Worm (Caenorhabditis elegans): Measurements from ENCODE around the gene M57.1.

Gene M57.1

DNA sequence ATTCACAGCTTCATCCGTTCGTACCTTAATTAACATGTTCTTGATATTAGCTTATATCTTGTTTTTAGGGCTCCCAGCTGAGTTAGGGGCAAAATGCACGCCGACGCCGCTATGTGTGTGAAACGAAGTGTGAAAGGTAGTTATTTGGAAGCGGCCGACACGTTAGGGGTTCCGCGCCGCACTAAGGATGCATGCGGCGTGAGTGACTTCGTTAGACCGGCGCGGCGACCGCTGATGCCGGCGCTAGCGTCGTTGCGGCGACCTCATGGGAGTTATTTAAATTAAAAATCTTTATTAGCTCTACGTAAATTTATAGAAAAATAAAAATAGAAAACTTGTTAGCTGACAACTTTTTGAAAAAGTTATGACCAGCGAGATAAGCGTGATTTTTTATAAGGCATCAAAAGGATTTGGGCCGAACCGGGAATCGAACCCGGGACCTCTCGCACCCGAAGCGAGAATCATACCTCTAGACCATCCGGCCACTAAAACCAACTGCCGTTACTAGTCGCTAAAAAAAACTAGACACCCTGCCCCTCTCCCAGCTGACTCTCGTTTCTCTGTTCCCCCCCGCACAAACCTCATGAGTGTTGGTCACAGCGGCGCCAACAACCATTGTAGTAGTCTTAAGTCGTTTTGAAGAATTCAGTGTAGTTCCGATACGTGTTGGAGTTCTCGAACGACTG is 19.7 kb downstream of the M57.1 start (continued):
- peak; percentile 56 for TF ChIP-seq sox-4 (tag; optimal IDR thresholded peaks at IDR 0.05)
- no peak for TF ChIP-seq ama-1 (optimal IDR thresholded peaks at IDR 0.05)
- TF ChIP-seq ceh-31 (tag; optimal IDR thresholded peaks at IDR 0.05): no peak
- no peak for TF ChIP-seq hlh-6 (tag; optimal IDR thresholded peaks at IDR 0.05)
- peak; percentile 33 for TF ChIP-seq npax-4 (tag; optimal IDR thresholded peaks at IDR 0.05)
- no peak for TF ChIP-seq ceh-22 (tag; optimal IDR thresholded peaks at IDR 0.05)
- TF ChIP-seq nhr-232 (tag; optimal IDR thresholded peaks at IDR 0.05): peak; percentile 63
- no peak for TF ChIP-seq syd-9 (tag; optimal IDR thresholded peaks at IDR 0.05)
- TF ChIP-seq unc-42 (tag; optimal IDR thresholded peaks at IDR 0.05): no peak
- no peak for TF ChIP-seq ceh-24 (tag; optimal IDR thresholded peaks at IDR 0.05)
- TF ChIP-seq ceh-45 (GFP tag; IDR thresholded peaks at IDR 0.05): 0 out of 2 replicates have a peak, but pooled peaks have one; percentile 32
- peak; percentile 1 for TF ChIP-seq hlh-30 (tag; optimal IDR thresholded peaks at IDR 0.05; ENCODE audit: insufficient read depth)
- peak; percentile 56 for TF ChIP-seq ceh-6 (GFP tag; optimal IDR thresholded peaks at IDR 0.05)
- TF ChIP-seq ttx-3 (tag; optimal IDR thresholded peaks at IDR 0.05): peak; percentile 56
- TF ChIP-seq che-1 (tag; optimal IDR thresholded peaks at IDR 0.05): peak; percentile 64
- TF ChIP-seq pag-3 (tag; optimal IDR thresholded peaks at IDR 0.05; ENCODE audit: borderline replicate concordance): no peak

- no peak for TF ChIP-seq che-1 (tag; optimal IDR thresholded peaks at IDR 0.05)
- no peak for TF ChIP-seq hlh-15 (tag; optimal IDR thresholded peaks at IDR 0.05)
- TF ChIP-seq ets-4 (tag; optimal IDR thresholded peaks at IDR 0.05): no peak
- TF ChIP-seq ceh-45 (GFP tag; IDR thresholded peaks at IDR 0.05): no peak
- TF ChIP-seq ceh-34 (tag; optimal IDR thresholded peaks at IDR 0.05): no peak
- TF ChIP-seq rnt-1 (tag; optimal IDR thresholded peaks at IDR 0.05): no peak
- no peak for TF ChIP-seq tbx-2 (tag; optimal IDR thresholded peaks at IDR 0.05)
- TF ChIP-seq T23F11.4 (GFP tag; optimal IDR thresholded peaks at IDR 0.05): no peak
- TF ChIP-seq pha-4 (tag; optimal IDR thresholded peaks at IDR 0.05): no peak
- no peak for TF ChIP-seq elt-4 (tag; optimal IDR thresholded peaks at IDR 0.05)
- TF ChIP-seq ceh-9 (tag; optimal IDR thresholded peaks at IDR 0.05): no peak
- TF ChIP-seq lin-11 (tag; optimal IDR thresholded peaks at IDR 0.05): no peak
- TF ChIP-seq syd-9 (tag; optimal IDR thresholded peaks at IDR 0.05): no peak
- no peak for TF ChIP-seq fkh-10 (GFP tag; optimal IDR thresholded peaks at IDR 0.05)
- TF ChIP-seq ttx-3 (tag; optimal IDR thresholded peaks at IDR 0.05): no peak
- no peak for TF ChIP-seq ceh-6 (GFP tag; optimal IDR thresholded peaks at IDR 0.05)
These were observed 20.7 kb downstream of the M57.1 start for ce11 chrIV:3552933-3553332.

ce11 chrIV:3557331-3557730 is 25.1 kb downstream of the M57.1 start, which contains the start of gene osm-9:
TSS of gene osm-9 (minus strand) at chrIV:3557431.
- TF ChIP-seq K09A11.1 (tag; optimal IDR thresholded peaks at IDR 0.05; ENCODE audit: insufficient read depth) (no peak), ahr-1 (tag; optimal IDR thresholded peaks at IDR 0.05) (no peak), C38D4.7 (GFP tag; optimal IDR thresholded peaks at IDR 0.05) (no peak), tbx-7 (tag; optimal IDR thresholded peaks at IDR 0.05) (no peak), ets-4 (tag; optimal IDR thresholded peaks at IDR 0.05) (no peak), lim-6 (tag; optimal IDR thresholded peaks at IDR 0.05) (no peak), hlh-13 (GFP tag; optimal IDR thresholded peaks at IDR 0.05) (no peak), pros-1 (tag; optimal IDR thresholded peaks at IDR 0.05) (no peak), ceh-18 (tag; optimal IDR thresholded peaks at IDR 0.05) (no peak), lin-11 (tag; optimal IDR thresholded peaks at IDR 0.05) (no peak), ceh-45 (GFP tag; IDR thresholded peaks at IDR 0.05) (no peak), fkh-10 (GFP tag; optimal IDR thresholded peaks at IDR 0.05) (no peak), eyg-1 (tag; optimal IDR thresholded peaks at IDR 0.05) (no peak), ceh-48 (tag; optimal IDR thresholded peaks at IDR 0.05) (no peak), C08G9.2 (tag; optimal IDR thresholded peaks at IDR 0.05) (no peak), fkh-6 (tag; optimal IDR thresholded peaks at IDR 0.05) (no peak), ceh-31 (tag; optimal IDR thresholded peaks at IDR 0.05) (no peak), dmd-4 (tag; optimal IDR thresholded peaks at IDR 0.05; ENCODE audit: borderline replicate concordance) (no peak), T23F11.4 (GFP tag; optimal IDR thresholded peaks at IDR 0.05) (no peak), pat-9 (tag; optimal IDR thresholded peaks at IDR 0.05) (no peak)

All from whole organism, late embryonic.